Fruit fly (Drosophila melanogaster) whole organism, prepupa: ENCODE data around the gene TAF1B.

Experiments used
- Blimp-1 ChIP-seq: fragments of 200-800 bp; sonication (Bioruptor generic); optimal IDR thresholded peaks from 3 replicates; lab custom pipeline; 2017; ENCODE audit warnings: missing biosample characterization, missing genetic modification characterization, mild to moderate bottlenecking, moderate library complexity, missing genetic modification reagents
- CG10631 ChIP-seq: fragments of 200-800 bp; sonication (Bioruptor generic); optimal IDR thresholded peaks from 2 replicates; lab custom pipeline; 2016; ENCODE audit warnings: missing biosample characterization, missing genetic modification characterization
- CG10669 ChIP-seq: fragments of 200-800 bp; sonication (Bioruptor generic); optimal IDR thresholded peaks from 3 replicates; lab custom pipeline; 2018; ENCODE audit warnings: missing biosample characterization, mild to moderate bottlenecking, missing genetic modification characterization, moderate library complexity
- CG11294 ChIP-seq: fragments of 200-800 bp; sonication (Bioruptor generic); IDR thresholded peaks from 2 replicates; pipeline ENCODE4 v1.3.6; 2022; ENCODE audit warnings: missing biosample characterization, missing genetic modification characterization
- CG11902 ChIP-seq: fragments of 200-800 bp; sonication (Bioruptor generic); optimal IDR thresholded peaks from 3 replicates; lab custom pipeline; 2016; ENCODE audit warnings: missing biosample characterization, missing genetic modification characterization
- CG1621 ChIP-seq: fragments of 200-800 bp; sonication (Bioruptor generic); optimal IDR thresholded peaks from 3 replicates; lab custom pipeline; 2018; ENCODE audit warnings: missing biosample characterization, mild to moderate bottlenecking, missing genetic modification characterization
- CG16779 ChIP-seq: fragments of 200-800 bp; sonication (Bioruptor generic); optimal IDR thresholded peaks from 3 replicates; lab custom pipeline; 2017; ENCODE audit warnings: missing biosample characterization, mild to moderate bottlenecking, missing genetic modification characterization
- CG3032 ChIP-seq: fragments of 200-800 bp; optimal IDR thresholded peaks from 2 replicates; lab custom pipeline; 2019; ENCODE audit warnings: missing biosample characterization, mild to moderate bottlenecking, missing genetic modification characterization, moderate library complexity
- CG31627 ChIP-seq: fragments of 200-800 bp; sonication (Bioruptor generic); optimal IDR thresholded peaks from 3 replicates; lab custom pipeline; 2016; ENCODE audit warnings: missing biosample characterization, missing genetic modification characterization
- CG32006 ChIP-seq: fragments of 200-800 bp; sonication (Bioruptor generic); optimal IDR thresholded peaks from 3 replicates; lab custom pipeline; 2017; ENCODE audit warnings: missing biosample characterization, mild to moderate bottlenecking, missing genetic modification characterization
- CG34406 ChIP-seq: fragments of 200-800 bp; sonication (Bioruptor generic); optimal IDR thresholded peaks from 3 replicates; lab custom pipeline; 2016; ENCODE audit warnings: missing biosample characterization, missing genetic modification characterization
- CG3919 ChIP-seq: fragments of 200-800 bp; sonication (Bioruptor generic); optimal IDR thresholded peaks from 3 replicates; lab custom pipeline; 2016; ENCODE audit warnings: missing biosample characterization, missing genetic modification characterization
- CG4318 ChIP-seq: fragments of 200-800 bp; sonication (Bioruptor generic); optimal IDR thresholded peaks from 3 replicates; lab custom pipeline; 2017; ENCODE audit warnings: missing biosample characterization, mild to moderate bottlenecking, missing genetic modification characterization
- CG6163 ChIP-seq: fragments of 200-800 bp; sonication (Bioruptor generic); IDR thresholded peaks from 3 replicates; pipeline ENCODE4 v1.3.6; 2022; ENCODE audit warnings: missing biosample characterization, missing genetic modification characterization
- CG6792 ChIP-seq: fragments of 200-800 bp; sonication (Bioruptor generic); optimal IDR thresholded peaks from 3 replicates; lab custom pipeline; 2016; ENCODE audit warnings: missing biosample characterization, missing genetic modification characterization
- CG6808 ChIP-seq: fragments of 200-800 bp; sonication (Bioruptor generic); optimal IDR thresholded peaks from 3 replicates; lab custom pipeline; 2017; ENCODE audit warnings: missing biosample characterization, missing genetic modification characterization, mild to moderate bottlenecking, moderate library complexity, missing genetic modification reagents
- CG8319 ChIP-seq: fragments of 200-800 bp; sonication (Bioruptor generic); optimal IDR thresholded peaks from 3 replicates; lab custom pipeline; 2016; ENCODE audit warnings: missing biosample characterization, missing genetic modification characterization
- CG9139 ChIP-seq: fragments of 200-800 bp; sonication (Bioruptor generic); optimal IDR thresholded peaks from 3 replicates; lab custom pipeline; 2017; ENCODE audit warnings: missing biosample characterization, mild to moderate bottlenecking, missing genetic modification characterization
- Eip75B ChIP-seq: fragments of 200-800 bp; sonication (Bioruptor generic); optimal IDR thresholded peaks from 3 replicates; lab custom pipeline; 2016; ENCODE audit warnings: missing biosample characterization, missing genetic modification characterization
- Eip78C ChIP-seq: fragments of 200-800 bp; sonication (Bioruptor generic); peaks from one replicate; lab custom pipeline; 2016; ENCODE audit warnings: missing biosample characterization, missing genetic modification characterization
- Eip93F ChIP-seq: fragments of 200-800 bp; sonication (Bioruptor generic); optimal IDR thresholded peaks from 2 replicates; lab custom pipeline; 2016; ENCODE audit warnings: missing biosample characterization, mild to moderate bottlenecking, missing genetic modification characterization
- Ets21C ChIP-seq: fragments of 200-800 bp; sonication (Bioruptor generic); optimal IDR thresholded peaks from 3 replicates; lab custom pipeline; 2016; ENCODE audit warnings: missing biosample characterization, missing genetic modification characterization
- Gug ChIP-seq: fragments of 200-800 bp; sonication (Bioruptor generic); IDR thresholded peaks from 2 replicates; pipeline ENCODE4 v1.3.6; 2022; ENCODE audit warnings: missing biosample characterization, missing genetic modification characterization
- Hr39 ChIP-seq: fragments of 200-800 bp; sonication (Bioruptor generic); optimal IDR thresholded peaks from 2 replicates; lab custom pipeline; 2016; ENCODE audit warnings: missing biosample characterization, missing genetic modification characterization
- Lpt ChIP-seq: fragments of 200-800 bp; sonication (Bioruptor generic); optimal IDR thresholded peaks from 3 replicates; lab custom pipeline; 2016; ENCODE audit warnings: missing biosample characterization, missing genetic modification characterization
- Met ChIP-seq: fragments of 200-800 bp; sonication (Bioruptor generic); optimal IDR thresholded peaks from 3 replicates; lab custom pipeline; 2016; ENCODE audit warnings: missing biosample characterization, missing genetic modification characterization
- Smox ChIP-seq: fragments of 200-800 bp; sonication (Bioruptor generic); optimal IDR thresholded peaks from 3 replicates; lab custom pipeline; 2016; ENCODE audit warnings: missing biosample characterization, missing genetic modification characterization
- Sox102F ChIP-seq: fragments of 200-800 bp; sonication (Bioruptor generic); optimal IDR thresholded peaks from 2 replicates; lab custom pipeline; 2016; ENCODE audit warnings: missing biosample characterization, mild to moderate bottlenecking, missing genetic modification characterization
- acj6 ChIP-seq: fragments of 200-800 bp; sonication (Bioruptor generic); optimal IDR thresholded peaks from 3 replicates; lab custom pipeline; 2016; ENCODE audit warnings: missing biosample characterization, missing genetic modification characterization
- cyc ChIP-seq: fragments of 200-800 bp; sonication (Bioruptor generic); optimal IDR thresholded peaks from 3 replicates; lab custom pipeline; 2016; ENCODE audit warnings: missing biosample characterization, missing genetic modification characterization
- dsx ChIP-seq: fragments of 200-800 bp; optimal IDR thresholded peaks from 3 replicates; lab custom pipeline; 2019; ENCODE audit warnings: missing biosample characterization, mild to moderate bottlenecking, missing genetic modification characterization, moderate library complexity; ENCODE audit not compliant: poor library complexity, severe bottlenecking
- eg ChIP-seq: fragments of 200-800 bp; sonication (Bioruptor generic); IDR thresholded peaks from 3 replicates; pipeline ENCODE4 v1.3.6; 2022; ENCODE audit warnings: missing biosample characterization, missing genetic modification characterization
- esn ChIP-seq: fragments of 200-800 bp; sonication (Bioruptor generic); optimal IDR thresholded peaks from 2 replicates; lab custom pipeline; 2016; ENCODE audit warnings: missing biosample characterization, mild to moderate bottlenecking, missing genetic modification characterization, moderate library complexity
- fd59A ChIP-seq: fragments of 200-800 bp; sonication (Bioruptor generic); optimal IDR thresholded peaks from 2 replicates; lab custom pipeline; 2017; ENCODE audit warnings: missing biosample characterization, mild to moderate bottlenecking, missing genetic modification characterization, missing genetic modification reagents
- fd85E ChIP-seq: fragments of 200-800 bp; sonication (Bioruptor generic); optimal IDR thresholded peaks from 3 replicates; lab custom pipeline; 2016; ENCODE audit warnings: missing biosample characterization, missing genetic modification characterization
- fkh ChIP-seq: fragments of 200-800 bp; sonication (Bioruptor generic); optimal IDR thresholded peaks from 3 replicates; lab custom pipeline; 2017; ENCODE audit warnings: missing biosample characterization, mild to moderate bottlenecking, missing genetic modification characterization, moderate library complexity
- lz ChIP-seq: fragments of 200-800 bp; sonication (Bioruptor generic); optimal IDR thresholded peaks from 3 replicates; lab custom pipeline; 2016; ENCODE audit warnings: missing biosample characterization, missing genetic modification characterization
- pdm3 ChIP-seq: fragments of 200-800 bp; sonication (Bioruptor generic); optimal IDR thresholded peaks from 3 replicates; lab custom pipeline; 2016; ENCODE audit warnings: missing biosample characterization, missing genetic modification characterization
- spab ChIP-seq: fragments of 200-800 bp; sonication (Bioruptor generic); optimal IDR thresholded peaks from 2 replicates; lab custom pipeline; 2017; ENCODE audit warnings: missing biosample characterization, mild to moderate bottlenecking, missing genetic modification characterization, missing genetic modification reagents
- topi ChIP-seq: fragments of 200-800 bp; sonication (Bioruptor generic); optimal IDR thresholded peaks from 3 replicates; lab custom pipeline; 2016; ENCODE audit warnings: missing biosample characterization, missing genetic modification characterization

TAF1B gene

DNA sequence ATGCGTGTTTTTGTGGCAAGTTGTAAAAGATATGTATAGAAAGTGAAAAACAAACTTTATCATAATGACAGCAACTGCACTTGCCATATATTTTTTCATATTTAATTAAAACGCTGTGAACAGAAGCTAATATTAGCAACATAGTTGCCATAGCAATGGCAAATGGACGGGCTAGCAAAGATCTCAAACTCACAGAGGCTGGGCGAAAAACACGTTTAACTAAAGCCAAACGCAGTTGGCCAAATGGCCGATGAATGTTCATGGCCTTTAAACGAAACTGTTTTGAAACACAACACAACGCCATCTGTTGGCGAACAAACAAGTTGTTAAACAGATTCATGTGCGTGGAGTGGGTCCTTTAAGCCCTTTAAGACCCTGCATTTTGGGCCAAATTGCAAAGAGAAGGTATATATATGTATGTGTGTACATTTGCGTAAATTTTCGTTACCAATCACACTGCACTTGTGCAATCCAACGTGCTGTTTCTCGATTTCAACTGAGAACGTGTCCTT is 4.4 kb upstream of the TAF1B start:
- TF ChIP-seq dsx (GFP tag; lab: Kevin White, UChicago) (peak; percentile 81), spab (no peak), CG6808 (GFP tag; lab: Kevin White, UChicago) (peak; percentile 16)

DNA sequence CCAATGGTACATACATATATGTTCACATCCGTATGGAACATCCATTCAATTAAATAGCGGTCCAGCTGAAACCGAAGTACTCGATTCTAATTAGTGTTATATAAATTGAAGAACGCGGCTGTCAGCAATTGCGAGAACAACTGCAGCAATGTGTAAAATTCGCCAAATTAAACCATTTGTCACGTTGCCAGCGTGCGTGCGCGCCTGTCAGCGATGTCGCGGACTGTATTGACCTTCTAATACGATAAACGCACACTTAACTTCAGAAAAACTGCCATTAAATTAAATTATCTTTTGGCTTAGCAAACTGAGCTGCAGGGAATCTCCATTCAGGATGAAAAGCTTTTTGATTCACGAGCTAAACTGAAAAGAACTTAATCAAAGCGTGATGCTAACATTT is 3.2 kb upstream of the TAF1B start:
- TF ChIP-seq cyc (GFP tag; lab: Kevin White, UChicago) (no peak), CG6792 (GFP tag; lab: Kevin White, UChicago) (no peak), CG3032 (tag; lab: Kevin White, UChicago) (no peak), Sox102F (GFP tag; lab: Kevin White, UChicago) (no peak), Eip78C (GFP tag; lab: Kevin White, UChicago) (peak; percentile 29)

DNA sequence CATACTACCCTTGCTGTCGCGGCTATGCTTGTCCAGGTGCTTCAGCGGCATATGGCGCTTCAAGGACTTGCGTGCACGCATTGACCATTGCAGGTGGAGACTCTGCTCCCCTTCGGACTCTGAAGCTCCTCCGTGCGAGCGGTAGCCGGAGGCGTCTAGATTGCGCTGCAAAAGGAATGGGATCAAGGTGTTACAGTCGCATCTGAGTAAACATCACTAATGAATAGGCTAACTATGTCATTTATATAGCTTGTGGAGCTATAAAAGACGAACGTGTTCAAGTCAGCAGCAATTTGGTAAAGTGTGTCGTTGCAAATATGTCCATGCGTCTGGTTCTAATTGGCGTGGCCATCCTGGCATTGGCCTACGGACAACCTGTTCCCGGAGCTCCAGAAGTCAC is 1.2 kb downstream of the TAF1B start, which contains the start of gene CG42759:
Gene CG42759, plus strand, starts transcription at position 301 of the 400 bp plus-strand sequence.
- no peak for TF ChIP-seq Blimp-1
- no peak for TF ChIP-seq spab
- TF ChIP-seq CG10631 (GFP tag; lab: Kevin White, UChicago), result no peak
- TF ChIP-seq fd59A, result no peak
- TF ChIP-seq Eip93F (GFP tag; lab: Kevin White, UChicago), result no peak
- TF ChIP-seq CG4318 (GFP tag; lab: Kevin White, UChicago), result no peak
- no peak for TF ChIP-seq cyc (GFP tag; lab: Kevin White, UChicago)
- no peak for TF ChIP-seq CG11294 (GFP tag; lab: Robert Waterston, UW)
- no peak for TF ChIP-seq topi (GFP tag; lab: Kevin White, UChicago)
- TF ChIP-seq CG6163 (GFP tag; lab: Robert Waterston, UW), result no peak
- no peak for TF ChIP-seq pdm3 (GFP tag; lab: Kevin White, UChicago)
- no peak for TF ChIP-seq esn (GFP tag; lab: Kevin White, UChicago)
- TF ChIP-seq CG32006 (GFP tag; lab: Kevin White, UChicago), result no peak
- no peak for TF ChIP-seq CG34406 (GFP tag; lab: Kevin White, UChicago)
- no peak for TF ChIP-seq CG31627
- TF ChIP-seq CG11902, result no peak
- TF ChIP-seq CG10669, result no peak

DNA sequence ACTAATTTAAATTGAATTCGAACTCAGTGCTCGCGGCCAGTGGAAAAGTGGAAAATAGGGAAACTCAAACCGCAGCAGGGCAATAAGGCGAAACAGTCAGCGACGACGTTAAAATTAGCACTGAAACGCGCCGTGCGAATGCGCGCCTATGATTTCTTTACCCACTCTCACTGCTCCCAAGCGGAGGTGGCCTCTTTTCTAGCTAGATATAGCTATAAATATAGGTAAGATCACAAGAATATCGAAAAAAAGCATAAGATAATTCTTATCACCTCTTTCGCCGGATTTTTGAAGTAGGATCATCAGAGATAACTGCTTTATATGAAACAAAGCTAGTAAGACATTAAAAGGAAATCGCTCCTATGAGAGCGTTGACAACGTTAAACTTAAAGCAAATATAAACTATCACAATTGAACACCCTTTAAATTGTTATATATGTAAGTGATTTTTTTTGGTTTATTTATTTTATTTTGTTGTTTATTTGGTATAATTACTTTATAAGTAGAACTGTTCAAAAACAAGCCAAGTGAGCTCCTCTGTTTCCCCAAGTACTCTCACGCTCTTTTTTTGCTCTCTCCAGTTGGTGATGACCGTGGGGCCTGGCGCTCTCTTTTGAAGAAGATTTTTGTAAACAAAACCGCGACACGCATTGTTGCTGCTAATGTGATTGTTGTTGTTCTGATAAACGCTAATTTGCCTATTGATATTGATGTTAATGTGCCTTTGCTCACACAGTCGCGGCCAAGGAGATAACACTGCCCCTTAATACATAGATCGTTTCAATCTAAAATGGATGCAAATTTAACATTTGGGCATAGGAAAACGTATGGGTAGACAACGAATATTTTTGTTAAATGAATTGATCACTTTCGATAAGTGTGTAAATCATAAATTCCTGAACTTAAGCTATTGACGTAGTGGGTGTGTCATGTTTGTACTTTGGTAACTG is 4.1 kb downstream of the TAF1B start, which contains the start of gene tws:
Gene tws, minus strand, starts transcription at position 124 of the 950 bp plus-strand sequence.
- TF ChIP-seq fkh (GFP tag; lab: Kevin White, UChicago) (peak; percentile 42), spab (peak; percentile 47), Met (peak; percentile 40), CG34406 (GFP tag; lab: Kevin White, UChicago) (peak; percentile 31), Sox102F (GFP tag; lab: Kevin White, UChicago) (peak; percentile 45), CG4318 (GFP tag; lab: Kevin White, UChicago) (peak; percentile 29), CG3919 (GFP tag; lab: Kevin White, UChicago) (peak; percentile 13), Smox (GFP tag; lab: Kevin White, UChicago) (peak; percentile 30), CG6163 (GFP tag; lab: Robert Waterston, UW) (no peak), Eip75B (GFP tag; lab: Kevin White, UChicago) (peak; percentile 29), CG8319 (GFP tag; lab: Kevin White, UChicago) (no peak), fd59A (peak; percentile 25), Ets21C (GFP tag; lab: Kevin White, UChicago) (no peak), CG6808 (GFP tag; lab: Kevin White, UChicago) (peak; percentile 74), esn (GFP tag; lab: Kevin White, UChicago) (peak; percentile 52), CG10631 (GFP tag; lab: Kevin White, UChicago) (no peak), CG11902 (no peak), CG1621 (peak; percentile 16), CG10669 (peak; percentile 12), pdm3 (GFP tag; lab: Kevin White, UChicago) (peak; percentile 24), CG16779 (tag; lab: Kevin White, UChicago) (peak; percentile 43), dsx (GFP tag; lab: Kevin White, UChicago) (no peak), CG9139 (GFP tag; lab: Kevin White, UChicago) (no peak), acj6 (GFP tag; lab: Kevin White, UChicago) (peak; percentile 52), CG6792 (GFP tag; lab: Kevin White, UChicago) (peak; percentile 6), Blimp-1 (no peak), eg (GFP tag; lab: Robert Waterston, UW) (peak; percentile 72), CG3032 (tag; lab: Kevin White, UChicago) (peak; percentile 54), lz (peak; percentile 21), fd85E (GFP tag; lab: Kevin White, UChicago) (no peak), Lpt (GFP tag; lab: Kevin White, UChicago) (peak; percentile 1), CG11294 (GFP tag; lab: Robert Waterston, UW) (no peak), Hr39 (GFP tag; lab: Kevin White, UChicago) (peak; percentile 12), Gug (GFP tag; lab: Robert Waterston, UW) (no peak)
